Fruit fly (Drosophila melanogaster): ENCODE results near the gene Fad2.

- peak; percentile 98 to 99 for TF ChIP-seq CTCF (optimal IDR thresholded peaks at IDR 0.05)
- no peak for TF ChIP-seq CG8478 (optimal IDR thresholded peaks at IDR 0.05)
Measured at dm6 chr3L:11047877-11048276, 24.5 kb downstream of the Fad2 start.

All from S2 (cell line).